Fruit fly (Drosophila melanogaster) whole organism, embryonic: ENCODE measurements around the gene Sys1.
A peak's percentile ranks its signal among the peaks of the same experiment; 100 is the strongest.

ENCODE experiments used
- Adf1 ChIP-seq: fragments of 200-800 bp; sonication (Bioruptor generic); IDR thresholded peaks from 2 replicates; pipeline ENCODE4 v1.3.6; 2022; ENCODE audit warnings: missing biosample characterization, missing genetic modification characterization
- Atf-2 ChIP-seq: fragments of 200-800 bp; sonication (Bioruptor generic); optimal IDR thresholded peaks from 2 replicates; lab custom pipeline; 2016; ENCODE audit warnings: missing biosample characterization, missing genetic modification characterization
- Bteb2 ChIP-seq: fragments of 200-800 bp; sonication (Bioruptor generic); optimal IDR thresholded peaks from 2 replicates; lab custom pipeline; 2016; ENCODE audit warnings: missing biosample characterization, missing genetic modification characterization
- CG10147 ChIP-seq: fragments of 200-800 bp; sonication (Bioruptor generic); optimal IDR thresholded peaks from 2 replicates; lab custom pipeline; 2019; ENCODE audit warnings: missing biosample characterization, mild to moderate bottlenecking, missing genetic modification characterization, moderate library complexity
- CG11093 ChIP-seq: fragments of 200-800 bp; sonication (Bioruptor generic); IDR thresholded peaks from 3 replicates; pipeline ENCODE4 v1.3.6; 2022; ENCODE audit warnings: missing biosample characterization, missing genetic modification characterization
- CG13296 ChIP-seq: fragments of 200-800 bp; sonication (Bioruptor generic); optimal IDR thresholded peaks from 3 replicates; lab custom pipeline; 2018; ENCODE audit warnings: missing biosample characterization, mild to moderate bottlenecking, missing genetic modification characterization
- CG13894 ChIP-seq: fragments of 200-800 bp; sonication (Bioruptor generic); optimal IDR thresholded peaks from 3 replicates; lab custom pipeline; 2018; ENCODE audit warnings: missing biosample characterization, mild to moderate bottlenecking, missing genetic modification characterization, moderate library complexity
- CG14014 ChIP-seq: fragments of 200-800 bp; sonication (Bioruptor generic); IDR thresholded peaks from 2 replicates; pipeline ENCODE4 v1.3.6; 2022; ENCODE audit warnings: missing biosample characterization, missing genetic modification characterization
- CG14667 ChIP-seq: fragments of 200-800 bp; sonication (Bioruptor generic); IDR thresholded peaks from 2 replicates; pipeline ENCODE4 v1.3.6; 2022; ENCODE audit warnings: missing biosample characterization, missing genetic modification characterization
- CG14965 ChIP-seq: fragments of 200-800 bp; sonication (Bioruptor generic); optimal IDR thresholded peaks from 2 replicates; lab custom pipeline; 2016; ENCODE audit warnings: missing biosample characterization, missing genetic modification characterization, borderline replicate concordance
- CG15011 ChIP-seq: fragments of 200-800 bp; sonication (Bioruptor generic); optimal IDR thresholded peaks from 3 replicates; lab custom pipeline; 2018; ENCODE audit warnings: missing biosample characterization, mild to moderate bottlenecking, missing genetic modification characterization
- CG17361 ChIP-seq: fragments of 200-800 bp; sonication (Bioruptor generic); IDR thresholded peaks from 3 replicates; pipeline ENCODE4 v1.3.6; 2022; ENCODE audit warnings: missing biosample characterization, missing genetic modification characterization
- CG18011 ChIP-seq: fragments of 200-800 bp; sonication (Bioruptor generic); optimal IDR thresholded peaks from 2 replicates; lab custom pipeline; 2017; ENCODE audit warnings: missing biosample characterization, missing genetic modification characterization, mild to moderate bottlenecking, moderate library complexity, missing genotype
- CG18764 ChIP-seq: fragments of 200-800 bp; sonication (Bioruptor generic); optimal IDR thresholded peaks from 3 replicates; lab custom pipeline; 2016; ENCODE audit warnings: missing biosample characterization, missing genetic modification characterization
- CG2875 ChIP-seq: fragments of 200-800 bp; sonication (Bioruptor generic); optimal IDR thresholded peaks from 2 replicates; lab custom pipeline; 2017; ENCODE audit warnings: missing biosample characterization, mild to moderate bottlenecking, missing genetic modification characterization, missing genetic modification reagents
- CG4328 ChIP-seq: fragments of 200-800 bp; sonication (Bioruptor generic); optimal IDR thresholded peaks from 3 replicates; lab custom pipeline; 2017; ENCODE audit warnings: missing biosample characterization, missing genetic modification reagents, missing genetic modification characterization
- CG4707 ChIP-seq: fragments of 200-800 bp; sonication (Bioruptor generic); optimal IDR thresholded peaks from 2 replicates; lab custom pipeline; 2018; ENCODE audit warnings: missing biosample characterization, mild to moderate bottlenecking, missing genetic modification characterization, moderate library complexity
- CG6683 ChIP-seq: fragments of 200-800 bp; sonication (Bioruptor generic); optimal IDR thresholded peaks from 2 replicates; lab custom pipeline; 2017; ENCODE audit warnings: missing biosample characterization, mild to moderate bottlenecking, missing genetic modification characterization, missing genetic modification reagents
- CHES-1-like ChIP-seq: fragments of 200-800 bp; sonication (Bioruptor generic); optimal IDR thresholded peaks from 2 replicates; lab custom pipeline; 2016; ENCODE audit warnings: missing biosample characterization, missing genetic modification characterization
- Dek ChIP-seq: fragments of 200-800 bp; sonication (Bioruptor generic); optimal IDR thresholded peaks from 3 replicates; lab custom pipeline; 2019; ENCODE audit warnings: missing biosample characterization, mild to moderate bottlenecking, missing genetic modification characterization, moderate library complexity
- Dip2 ChIP-seq: fragments of 200-800 bp; sonication (Bioruptor generic); IDR thresholded peaks from 2 replicates; pipeline ENCODE4 v1.3.6; 2022; ENCODE audit warnings: missing biosample characterization, missing genetic modification characterization
- Dll ChIP-seq: fragments of 200-800 bp; sonication (Bioruptor generic); IDR thresholded peaks from 4 replicates; pipeline ENCODE4 v1.3.6; 2022; ENCODE audit warnings: missing biosample characterization, missing genetic modification characterization; ENCODE audit not compliant: partially characterized antibody
- Drgx ChIP-seq: fragments of 200-800 bp; sonication (Bioruptor generic); IDR thresholded peaks from 2 replicates; pipeline ENCODE4 v1.3.6; 2022; ENCODE audit warnings: missing biosample characterization, missing genetic modification characterization
- E2f2 ChIP-seq: fragments of 200-800 bp; sonication (Bioruptor generic); IDR thresholded peaks from 2 replicates; pipeline ENCODE4 v1.3.6; 2022; ENCODE audit warnings: missing biosample characterization, missing genetic modification characterization
- Elba2 ChIP-seq: fragments of 200-800 bp; sonication (Bioruptor generic); optimal IDR thresholded peaks from 3 replicates; lab custom pipeline; 2016; ENCODE audit warnings: missing biosample characterization, missing genetic modification characterization
- GATAe ChIP-seq: fragments of 200-800 bp; sonication (Bioruptor generic); conservative IDR thresholded peaks from 2 replicates; pipeline ENCODE4 v1.3.6; 2022; ENCODE audit warnings: missing biosample characterization, missing genetic modification characterization
- HLH4C ChIP-seq: fragments of 200-800 bp; sonication (Bioruptor generic); IDR thresholded peaks from 3 replicates; pipeline ENCODE4 v1.3.6; 2022; ENCODE audit warnings: missing biosample characterization, missing genetic modification characterization; ENCODE audit not compliant: partially characterized antibody
- Hand ChIP-seq: fragments of 200-800 bp; sonication (Bioruptor generic); optimal IDR thresholded peaks from 2 replicates; lab custom pipeline; 2017; ENCODE audit warnings: mild to moderate bottlenecking, missing biosample characterization, missing genetic modification reagents, missing genetic modification characterization
- Hmr ChIP-seq: fragments of 200-800 bp; sonication (Bioruptor generic); optimal IDR thresholded peaks from 3 replicates; lab custom pipeline; 2017; ENCODE audit warnings: mild to moderate bottlenecking, missing biosample characterization, missing genetic modification reagents, missing genetic modification characterization
- Hmx ChIP-seq: fragments of 200-800 bp; sonication (Bioruptor generic); optimal IDR thresholded peaks from 2 replicates; lab custom pipeline; 2016; ENCODE audit warnings: missing biosample characterization, missing genetic modification characterization
- NC2β ChIP-seq: fragments of 200-800 bp; sonication (Bioruptor generic); optimal IDR thresholded peaks from 2 replicates; lab custom pipeline; 2016; ENCODE audit warnings: missing biosample characterization, missing genetic modification characterization
- NK7.1 ChIP-seq: fragments of 200-800 bp; sonication (Bioruptor generic); optimal IDR thresholded peaks from 3 replicates; lab custom pipeline; 2016; ENCODE audit warnings: missing biosample characterization, missing genetic modification characterization
- Rx ChIP-seq: fragments of 200-800 bp; sonication (Bioruptor generic); IDR thresholded peaks from 2 replicates; pipeline ENCODE4 v1.3.6; 2022; ENCODE audit warnings: missing biosample characterization, missing genetic modification characterization
- Stat92E ChIP-seq, 3 experiments: fragments of >200 bp in 2 of 3; fragments of 200-800 bp in 1 of 3; sonication (Bioruptor generic) in 1 of 3; optimal IDR thresholded peaks; 2 replicates each; lab custom pipeline; 2017 to 2019; ENCODE audit warnings: missing biosample characterization in 3 of 3, missing genetic modification characterization in 3 of 3, mild to moderate bottlenecking in 1 of 3, moderate library complexity in 1 of 3
- Xrp1 ChIP-seq: fragments of 200-800 bp; sonication (Bioruptor generic); IDR thresholded peaks from 2 replicates; pipeline ENCODE4 v1.3.6; 2022; ENCODE audit warnings: missing biosample characterization, missing genetic modification characterization
- bsh ChIP-seq, 2 experiments: fragments of 200-800 bp; sonication (Bioruptor generic); optimal IDR thresholded peaks; 2 replicates each; lab custom pipeline; 2017 to 2018; ENCODE audit warnings: mild to moderate bottlenecking in 2 of 2, missing biosample characterization in 2 of 2, missing genetic modification characterization in 2 of 2, moderate library complexity in 1 of 2
- dmrt11E ChIP-seq: fragments of 200-800 bp; sonication (Bioruptor generic); optimal IDR thresholded peaks from 3 replicates; lab custom pipeline; 2018; ENCODE audit warnings: missing biosample characterization, mild to moderate bottlenecking, missing genetic modification characterization, moderate library complexity
- ewg ChIP-seq: fragments of 200-800 bp; sonication (Bioruptor generic); optimal IDR thresholded peaks from 3 replicates; lab custom pipeline; 2017; ENCODE audit warnings: mild to moderate bottlenecking, missing biosample characterization, missing genetic modification reagents, missing genetic modification characterization
- grau ChIP-seq: fragments of 200-800 bp; optimal IDR thresholded peaks from 3 replicates; lab custom pipeline; 2019; ENCODE audit warnings: missing biosample characterization, mild to moderate bottlenecking, missing genetic modification characterization, moderate library complexity
- ind ChIP-seq: fragments of 200-800 bp; sonication (Bioruptor generic); optimal IDR thresholded peaks from 3 replicates; lab custom pipeline; 2016; ENCODE audit warnings: missing biosample characterization, missing genetic modification characterization
- kni ChIP-seq: fragments of 200-800 bp; sonication (Bioruptor generic); optimal IDR thresholded peaks from 3 replicates; lab custom pipeline; 2017; ENCODE audit warnings: mild to moderate bottlenecking, missing biosample characterization, missing genetic modification reagents, missing genetic modification characterization
- odd ChIP-seq: fragments of 200-800 bp; sonication (Bioruptor generic); optimal IDR thresholded peaks from 2 replicates; lab custom pipeline; 2017; ENCODE audit warnings: missing biosample characterization, mild to moderate bottlenecking, missing genetic modification characterization
- sima ChIP-seq: fragments of 200-800 bp; sonication (Bioruptor generic); optimal IDR thresholded peaks from 2 replicates; lab custom pipeline; 2016; ENCODE audit warnings: missing biosample characterization, missing genetic modification characterization
- sqz ChIP-seq: fragments of 200-800 bp; sonication (Bioruptor generic); optimal IDR thresholded peaks from 3 replicates; lab custom pipeline; 2018; ENCODE audit warnings: missing biosample characterization, mild to moderate bottlenecking, missing genetic modification characterization
- stc ChIP-seq: fragments of 200-800 bp; sonication (Bioruptor generic); IDR thresholded peaks from 2 replicates; pipeline ENCODE4 v1.3.6; 2022; ENCODE audit warnings: missing biosample characterization, missing genetic modification characterization
- vnd ChIP-seq: fragments of 200-800 bp; sonication (Bioruptor generic); IDR thresholded peaks from 3 replicates; pipeline ENCODE4 v1.3.6; 2022; ENCODE audit warnings: missing biosample characterization, missing genetic modification characterization; ENCODE audit not compliant: partially characterized antibody
- vvl ChIP-seq: fragments of 200-800 bp; sonication (Bioruptor generic); IDR thresholded peaks from 2 replicates; pipeline ENCODE4 v1.3.6; 2022; ENCODE audit warnings: missing biosample characterization, missing genetic modification characterization
- z ChIP-seq: fragments of 200-800 bp; sonication (Bioruptor generic); IDR thresholded peaks from 3 replicates; pipeline ENCODE4 v1.3.6; 2022; ENCODE audit warnings: missing biosample characterization, missing genetic modification characterization

The Sys1 gene

dm6 chr3R:8669029-8669707 is 16.5 kb downstream of the Sys1 start (continued):
- TF ChIP-seq HLH4C (GFP tag; lab: Robert Waterston, UW) (peak; percentile 60; the same call in 2 of the 3 replicates), CG18764 (GFP tag; lab: Kevin White, UChicago) (peak; percentile 94), CG17361 (peak; percentile 93), CG13894 (tag; lab: Kevin White, UChicago) (peak; percentile 98), CG13296 (GFP tag; lab: Kevin White, UChicago) (peak; percentile 98), Stat92E (GFP tag; optimal IDR thresholded peaks at IDR 0.05; lab: Kevin White, UChicago) (peak in 1 of 3 experiments; percentile 97), CG4707 (peak; percentile 95), CG6683 (peak; percentile 97), ind (GFP tag; lab: Kevin White, UChicago) (peak; percentile 97), kni (peak; percentile 87), dmrt11E (tag; lab: Kevin White, UChicago) (peak; percentile 98), Drgx (GFP tag; lab: Robert Waterston, UW) (peak; percentile 98), CG10147 (GFP tag; lab: Kevin White, UChicago) (peak; percentile 97), CG15011 (GFP tag; lab: Kevin White, UChicago) (peak; percentile 98), Rx (GFP tag; lab: Robert Waterston, UW) (peak; percentile 96), CG2875 (peak; percentile 98), Atf-2 (GFP tag; lab: Kevin White, UChicago) (peak; percentile 95), Dll (GFP tag; lab: Robert Waterston, UW) (peak; percentile 72; the same call in 2 of the 4 replicates), CHES-1-like (GFP tag; lab: Kevin White, UChicago) (peak; percentile 96), CG14014 (GFP tag; lab: Robert Waterston, UW) (peak; percentile 96), CG4328 (GFP tag; lab: Kevin White, UChicago) (peak; percentile 96), CG14965 (GFP tag; lab: Kevin White, UChicago) (peak; percentile 80), NC2β (GFP tag; lab: Kevin White, UChicago) (peak; percentile 98), Hmr (peak; percentile 99), sqz (GFP tag; lab: Kevin White, UChicago) (peak; percentile 95), GATAe (GFP tag; lab: Robert Waterston, UW) (peak; percentile 84), ewg (GFP tag; lab: Kevin White, UChicago) (peak; percentile 94), Hmx (GFP tag; lab: Kevin White, UChicago) (peak; percentile 93), CG11093 (GFP tag; lab: Robert Waterston, UW) (peak; percentile 90), E2f2 (GFP tag; lab: Robert Waterston, UW) (peak; percentile 84), grau (peak; percentile 96), Adf1 (peak; percentile 82), Elba2 (GFP tag; lab: Kevin White, UChicago) (peak; percentile 65), Dip2 (peak; percentile 51; the same call in 1 of the 2 replicates), CG18011 (GFP tag; lab: Kevin White, UChicago) (peak; percentile 90), odd (GFP tag; lab: Kevin White, UChicago) (peak; percentile 98), CG14667 (GFP tag; lab: Robert Waterston, UW) (peak; percentile 90), Xrp1 (GFP tag; lab: Robert Waterston, UW) (peak; percentile 99), Bteb2 (GFP tag; lab: Kevin White, UChicago) (peak; percentile 97), stc (GFP tag; lab: Robert Waterston, UW) (peak; percentile 98), z (GFP tag; lab: Robert Waterston, UW) (peak; percentile 80; the same call in 2 of the 3 replicates), bsh (GFP tag; optimal IDR thresholded peaks at IDR 0.05; lab: Kevin White, UChicago) (peak; percentile 97 to 98), vnd (GFP tag; lab: Robert Waterston, UW) (peak; percentile 37), Dek (tag; lab: Kevin White, UChicago) (peak; percentile 98), sima (peak; percentile 94), NK7.1 (GFP tag; lab: Kevin White, UChicago) (peak; percentile 96), Hand (GFP tag; lab: Kevin White, UChicago) (peak; percentile 98), vvl (GFP tag; lab: Robert Waterston, UW) (peak; percentile 99)
